Fruit fly (Drosophila melanogaster) whole organism, embryonic: ENCODE data around the gene Ythdf.
A peak's percentile ranks its signal among the peaks of the same experiment; 100 is the strongest.

Experiments
- CG10959 ChIP-seq: fragments of 200-800 bp; sonication (Bioruptor generic); IDR thresholded peaks from 2 replicates; pipeline ENCODE4 v1.3.6; 2022; ENCODE audit warnings: missing biosample characterization, missing genetic modification characterization
- CG11695 ChIP-seq: fragments of 200-800 bp; sonication (Bioruptor generic); IDR thresholded peaks from 3 replicates; pipeline ENCODE4 v1.3.6; 2022; ENCODE audit warnings: missing biosample characterization, missing genetic modification characterization
- CG12219 ChIP-seq: fragments of 200-800 bp; sonication (Bioruptor generic); optimal IDR thresholded peaks from 3 replicates; lab custom pipeline; 2018; ENCODE audit warnings: missing biosample characterization, mild to moderate bottlenecking, missing genetic modification characterization
- CG12236 ChIP-seq: fragments of 200-800 bp; sonication (Bioruptor generic); optimal IDR thresholded peaks from 2 replicates; lab custom pipeline; 2016; ENCODE audit warnings: missing biosample characterization, missing genetic modification characterization
- CG13287 ChIP-seq: fragments of 200-800 bp; sonication (Bioruptor generic); IDR thresholded peaks from 2 replicates; pipeline ENCODE4 v1.3.6; 2022; ENCODE audit warnings: missing biosample characterization, missing genetic modification characterization; ENCODE audit not compliant: partially characterized antibody
- CG18764 ChIP-seq: fragments of 200-800 bp; sonication (Bioruptor generic); optimal IDR thresholded peaks from 3 replicates; lab custom pipeline; 2016; ENCODE audit warnings: missing biosample characterization, missing genetic modification characterization
- CG32772 ChIP-seq: fragments of 200-800 bp; sonication (Bioruptor generic); IDR thresholded peaks from 2 replicates; pipeline ENCODE4 v1.3.6; 2022; ENCODE audit warnings: missing biosample characterization, missing genetic modification characterization
- CG33213 ChIP-seq: fragments of 200-800 bp; sonication (Bioruptor generic); optimal IDR thresholded peaks from 3 replicates; lab custom pipeline; 2016; ENCODE audit warnings: missing biosample characterization, missing genetic modification characterization
- CG4360 ChIP-seq: fragments of 200-800 bp; sonication (Bioruptor generic); IDR thresholded peaks from 2 replicates; pipeline ENCODE4 v1.3.6; 2022; ENCODE audit warnings: missing biosample characterization, missing genetic modification characterization
- CG4617 ChIP-seq: fragments of 200-800 bp; sonication (Bioruptor generic); optimal IDR thresholded peaks from 3 replicates; lab custom pipeline; 2016; ENCODE audit warnings: missing biosample characterization, missing genetic modification characterization, borderline replicate concordance
- CG4820 ChIP-seq: fragments of 200-800 bp; sonication (Bioruptor generic); optimal IDR thresholded peaks from 3 replicates; lab custom pipeline; 2016; ENCODE audit warnings: missing biosample characterization, missing genetic modification characterization
- CG8478 ChIP-seq: fragments of >200 bp; optimal IDR thresholded peaks from 2 replicates; lab custom pipeline; 2018
- CG8765 ChIP-seq: fragments of 200-800 bp; sonication (Bioruptor generic); IDR thresholded peaks from 2 replicates; pipeline ENCODE4 v1.3.6; 2022; ENCODE audit warnings: missing biosample characterization, missing genetic modification characterization
- CG9727 ChIP-seq: fragments of 200-800 bp; sonication (Bioruptor generic); optimal IDR thresholded peaks from 3 replicates; lab custom pipeline; 2017; ENCODE audit warnings: missing biosample characterization, mild to moderate bottlenecking, missing genetic modification characterization
- CG9817 ChIP-seq: fragments of 200-800 bp; sonication (Bioruptor generic); optimal IDR thresholded peaks from 2 replicates; lab custom pipeline; 2018; ENCODE audit warnings: missing biosample characterization, mild to moderate bottlenecking, missing genetic modification characterization, moderate library complexity
- CTCF ChIP-seq: fragments of 200-800 bp; sonication (Bioruptor generic); optimal IDR thresholded peaks from 2 replicates; lab custom pipeline; 2017; ENCODE audit warnings: missing biosample characterization, mild to moderate bottlenecking, missing genetic modification characterization, moderate library complexity
- Camta ChIP-seq: fragments of 200-800 bp; sonication (Bioruptor generic); optimal IDR thresholded peaks from 2 replicates; lab custom pipeline; 2016; ENCODE audit warnings: missing biosample characterization, missing genetic modification characterization
- Deaf1 ChIP-seq: fragments of 200-800 bp; optimal IDR thresholded peaks from 3 replicates; lab custom pipeline; 2019; ENCODE audit warnings: missing biosample characterization, mild to moderate bottlenecking, missing genetic modification characterization, moderate library complexity
- Dll ChIP-seq: fragments of 200-800 bp; sonication (Bioruptor generic); IDR thresholded peaks from 4 replicates; pipeline ENCODE4 v1.3.6; 2022; ENCODE audit warnings: missing biosample characterization, missing genetic modification characterization; ENCODE audit not compliant: partially characterized antibody
- E2f2 ChIP-seq: fragments of 200-800 bp; sonication (Bioruptor generic); IDR thresholded peaks from 2 replicates; pipeline ENCODE4 v1.3.6; 2022; ENCODE audit warnings: missing biosample characterization, missing genetic modification characterization
- Eip74EF ChIP-seq, 2 experiments: fragments of 200-800 bp in 1 of 2; fragments of >200 bp in 1 of 2; sonication (Bioruptor generic) in 1 of 2; optimal IDR thresholded peaks; 2 replicates each; lab custom pipeline; 2017 to 2019; ENCODE audit warnings: missing biosample characterization in 2 of 2, missing genetic modification characterization in 2 of 2, mild to moderate bottlenecking in 1 of 2, moderate library complexity in 1 of 2
- Gug ChIP-seq: fragments of 200-800 bp; sonication (Bioruptor generic); IDR thresholded peaks from 4 replicates; pipeline ENCODE4 v1.3.6; 2022; ENCODE audit warnings: missing biosample characterization, missing genetic modification characterization
- H15 ChIP-seq: fragments of 200-800 bp; sonication (Bioruptor generic); IDR thresholded peaks from 3 replicates; pipeline ENCODE4 v1.3.6; 2022; ENCODE audit warnings: missing biosample characterization, missing genetic modification characterization
- HmgZ ChIP-seq: fragments of 200-800 bp; sonication (Bioruptor generic); optimal IDR thresholded peaks from 2 replicates; lab custom pipeline; 2018; ENCODE audit warnings: missing biosample characterization, mild to moderate bottlenecking, missing genetic modification characterization
- Hr3 ChIP-seq: fragments of 200-800 bp; sonication (Bioruptor generic); optimal IDR thresholded peaks from 3 replicates; lab custom pipeline; 2016; ENCODE audit warnings: missing biosample characterization, missing genetic modification characterization
- Hr51 ChIP-seq, 2 experiments: fragments of 200-800 bp; sonication (Bioruptor generic); optimal IDR thresholded peaks; 2 replicates in 1 of 2; 3 replicates in 1 of 2; lab custom pipeline; 2016 to 2018; ENCODE audit warnings: missing biosample characterization in 2 of 2, missing genetic modification characterization in 2 of 2, mild to moderate bottlenecking in 1 of 2, moderate library complexity in 1 of 2
- Med ChIP-seq: fragments of 200-800 bp; sonication (Bioruptor generic); peaks from one replicate; lab custom pipeline; 2016; ENCODE audit warnings: missing biosample characterization, missing genetic modification characterization, mild to moderate bottlenecking, inconsistent platforms, moderate library complexity
- Mes4 ChIP-seq: fragments of 200-800 bp; sonication (Bioruptor generic); optimal IDR thresholded peaks from 2 replicates; lab custom pipeline; 2016; ENCODE audit warnings: missing biosample characterization, missing genetic modification characterization
- bbx ChIP-seq: fragments of 200-800 bp; sonication (Bioruptor generic); IDR thresholded peaks from 2 replicates; pipeline ENCODE4 v1.3.6; 2022; ENCODE audit warnings: missing biosample characterization, missing genetic modification characterization; ENCODE audit not compliant: partially characterized antibody
- chif ChIP-seq, 2 experiments: fragments of 200-800 bp; sonication (Bioruptor generic); optimal IDR thresholded peaks; 3 replicates each; lab custom pipeline; 2016; ENCODE audit warnings: missing biosample characterization in 2 of 2, missing genetic modification characterization in 2 of 2
- corto ChIP-seq: fragments of 200-800 bp; sonication (Bioruptor generic); optimal IDR thresholded peaks from 2 replicates; lab custom pipeline; 2016; ENCODE audit warnings: missing biosample characterization, mild to moderate bottlenecking, missing genetic modification characterization, moderate library complexity
- ems ChIP-seq: fragments of 200-800 bp; sonication (Bioruptor generic); optimal IDR thresholded peaks from 3 replicates; lab custom pipeline; 2016; ENCODE audit warnings: missing biosample characterization, missing genetic modification characterization
- eve ChIP-seq, 2 experiments: fragments of >200 bp; optimal IDR thresholded peaks; 2 replicates each; lab custom pipeline; 2017; ENCODE audit warnings: missing biosample characterization in 2 of 2, missing genetic modification characterization in 2 of 2
- ewg ChIP-seq: fragments of 200-800 bp; sonication (Bioruptor generic); optimal IDR thresholded peaks from 3 replicates; lab custom pipeline; 2017; ENCODE audit warnings: mild to moderate bottlenecking, missing biosample characterization, missing genetic modification reagents, missing genetic modification characterization
- fd96Cb ChIP-seq: fragments of 200-800 bp; sonication (Bioruptor generic); optimal IDR thresholded peaks from 2 replicates; lab custom pipeline; 2018; ENCODE audit warnings: missing biosample characterization, mild to moderate bottlenecking, missing genetic modification characterization, moderate library complexity
- ind ChIP-seq: fragments of 200-800 bp; sonication (Bioruptor generic); optimal IDR thresholded peaks from 3 replicates; lab custom pipeline; 2016; ENCODE audit warnings: missing biosample characterization, missing genetic modification characterization
- kay ChIP-seq: fragments of 200-800 bp; sonication (Bioruptor generic); optimal IDR thresholded peaks from 2 replicates; lab custom pipeline; 2016; ENCODE audit warnings: missing biosample characterization, missing genetic modification characterization
- lmd ChIP-seq: fragments of 200-800 bp; sonication (Bioruptor generic); IDR thresholded peaks from 2 replicates; pipeline ENCODE4 v1.3.6; 2022; ENCODE audit warnings: missing biosample characterization, missing genetic modification characterization
- nom ChIP-seq: fragments of 200-800 bp; sonication (Bioruptor generic); optimal IDR thresholded peaks from 2 replicates; lab custom pipeline; 2017; ENCODE audit warnings: missing biosample characterization, missing genetic modification characterization, mild to moderate bottlenecking, moderate library complexity, missing genetic modification reagents
- onecut ChIP-seq: fragments of 200-800 bp; sonication (Bioruptor generic); IDR thresholded peaks from 2 replicates; pipeline ENCODE4 v1.3.6; 2022; ENCODE audit warnings: missing biosample characterization, missing genetic modification characterization
- otp ChIP-seq: fragments of 200-800 bp; sonication (Bioruptor generic); IDR thresholded peaks from 3 replicates; pipeline ENCODE4, ENCODE4 v1.3.6; 2022; ENCODE audit warnings: missing biosample characterization, missing genetic modification characterization
- peb ChIP-seq: fragments of 200-800 bp; sonication (Bioruptor generic); IDR thresholded peaks from 2 replicates; pipeline ENCODE4 v1.3.6; 2022; ENCODE audit warnings: missing biosample characterization, missing genetic modification characterization
- rib ChIP-seq: fragments of 200-800 bp; sonication (Bioruptor generic); IDR thresholded peaks from 2 replicates; pipeline ENCODE4 v1.3.6; 2022; ENCODE audit warnings: missing biosample characterization, missing genetic modification characterization
- ro ChIP-seq: fragments of 200-800 bp; sonication (Bioruptor generic); IDR thresholded peaks from 2 replicates; pipeline ENCODE4 v1.3.6; 2022; ENCODE audit warnings: missing biosample characterization, missing genetic modification characterization
- salm ChIP-seq: fragments of 200-800 bp; sonication (Bioruptor generic); optimal IDR thresholded peaks from 2 replicates; lab custom pipeline; 2018; ENCODE audit warnings: missing biosample characterization, mild to moderate bottlenecking, missing genetic modification characterization
- seq ChIP-seq: fragments of 200-800 bp; sonication (Bioruptor generic); IDR thresholded peaks from 2 replicates; pipeline ENCODE4 v1.3.6; 2022; ENCODE audit warnings: missing biosample characterization, missing genetic modification characterization
- sqz ChIP-seq: fragments of 200-800 bp; sonication (Bioruptor generic); optimal IDR thresholded peaks from 3 replicates; lab custom pipeline; 2018; ENCODE audit warnings: missing biosample characterization, mild to moderate bottlenecking, missing genetic modification characterization
- stc ChIP-seq: fragments of 200-800 bp; sonication (Bioruptor generic); IDR thresholded peaks from 2 replicates; pipeline ENCODE4 v1.3.6; 2022; ENCODE audit warnings: missing biosample characterization, missing genetic modification characterization
- trem ChIP-seq: fragments of 200-800 bp; optimal IDR thresholded peaks from 3 replicates; lab custom pipeline; 2019; ENCODE audit warnings: missing biosample characterization, mild to moderate bottlenecking, missing genetic modification characterization, moderate library complexity
- unc-4 ChIP-seq: fragments of 200-800 bp; sonication (Bioruptor generic); IDR thresholded peaks from 2 replicates; pipeline ENCODE4 v1.3.6; 2022; ENCODE audit warnings: missing biosample characterization, missing genetic modification characterization; ENCODE audit not compliant: partially characterized antibody
- yki ChIP-seq: fragments of >200 bp; optimal IDR thresholded peaks from 3 replicates; lab custom pipeline; 2018

Gene Ythdf

dm6 chr3R:25024895-25025557 lies 14.0 kb downstream of the Ythdf start, which contains the start of the genes EMC6 and Hr96 (continued):
- TF ChIP-seq ind (GFP tag; lab: Kevin White, UChicago), result peak; percentile 94
- TF ChIP-seq peb (GFP tag; lab: Robert Waterston, UW), result peak; percentile 47; the same call in 1 of the 2 replicates
- peak; percentile 89 for TF ChIP-seq seq (GFP tag; lab: Robert Waterston, UW)
- peak; percentile 93 for TF ChIP-seq Gug
- peak; percentile 89 for TF ChIP-seq CG8765 (GFP tag; lab: Robert Waterston, UW)
- TF ChIP-seq CG4617 (GFP tag; lab: Kevin White, UChicago), result peak; percentile 99
- TF ChIP-seq ro (GFP tag; lab: Robert Waterston, UW), result peak; percentile 68
- TF ChIP-seq CG8478 (lab: Kevin White, UChicago), result no peak
- TF ChIP-seq corto (GFP tag; lab: Kevin White, UChicago), result peak; percentile 80
- peak; percentile 93 for TF ChIP-seq kay (GFP tag; lab: Kevin White, UChicago)
- no peak for TF ChIP-seq Eip74EF (GFP tag; optimal IDR thresholded peaks at IDR 0.05; lab: Kevin White, UChicago)
- TF ChIP-seq CG12219, result peak; percentile 86
- TF ChIP-seq CG32772, result peak; percentile 92
- TF ChIP-seq ems (GFP tag; lab: Kevin White, UChicago), result peak; percentile 96
- peak; percentile 90 for TF ChIP-seq onecut (GFP tag; lab: Robert Waterston, UW)
- TF ChIP-seq CG9727 (GFP tag; lab: Kevin White, UChicago), result peak; percentile 93
- TF ChIP-seq CG18764, result peak; percentile 90
- TF ChIP-seq Camta (GFP tag; lab: Kevin White, UChicago), result peak; percentile 93
- peak; percentile 94 for TF ChIP-seq CG9817 (tag; lab: Kevin White, UChicago)
- TF ChIP-seq rib (GFP tag; lab: Robert Waterston, UW), result peak; percentile 83
- TF ChIP-seq CG11695, result peak; percentile 87
- peak; percentile 94 for TF ChIP-seq trem (tag; lab: Kevin White, UChicago)
- peak; percentile 89 to 94 for TF ChIP-seq chif (GFP tag; optimal IDR thresholded peaks at IDR 0.05; lab: Kevin White, UChicago)
- TF ChIP-seq Deaf1 (tag; lab: Kevin White, UChicago), result peak; percentile 79
- peak; percentile 75 for TF ChIP-seq E2f2 (GFP tag; lab: Robert Waterston, UW)
- peak; percentile 90 for TF ChIP-seq CG33213
- TF ChIP-seq nom (GFP tag; lab: Kevin White, UChicago), result peak; percentile 80
- TF ChIP-seq eve (GFP tag; optimal IDR thresholded peaks at IDR 0.05; lab: Kevin White, UChicago), result no peak
- TF ChIP-seq ewg (GFP tag; lab: Kevin White, UChicago), result peak; percentile 89
- TF ChIP-seq yki, result no peak
- peak; percentile 99 for TF ChIP-seq Med (GFP tag; lab: Kevin White, UChicago)
- no peak for TF ChIP-seq sqz (GFP tag; lab: Kevin White, UChicago)
- peak; percentile 54 for TF ChIP-seq CTCF (GFP tag; lab: Kevin White, UChicago)
- TF ChIP-seq bbx (GFP tag; lab: Robert Waterston, UW), result peak; percentile 59
- peak; percentile 92 for TF ChIP-seq otp (GFP tag; lab: Robert Waterston, UW)
- peak; percentile 65 for TF ChIP-seq unc-4
- TF ChIP-seq salm (tag; lab: Kevin White, UChicago), result peak; percentile 84
- peak; percentile 92 for TF ChIP-seq stc (GFP tag; lab: Robert Waterston, UW)
- peak; percentile 91 for TF ChIP-seq fd96Cb (tag; lab: Kevin White, UChicago)
- TF ChIP-seq HmgZ (tag; lab: Kevin White, UChicago), result peak; percentile 98
- peak; percentile 93 for TF ChIP-seq Hr3
- peak; percentile 78 for TF ChIP-seq Dll
- TF ChIP-seq CG10959 (GFP tag; lab: Robert Waterston, UW), result peak; percentile 87
- TF ChIP-seq CG4820 (GFP tag; lab: Kevin White, UChicago), result peak; percentile 91
- TF ChIP-seq H15 (GFP tag; lab: Robert Waterston, UW), result peak; percentile 93
- TF ChIP-seq lmd (GFP tag; lab: Robert Waterston, UW), result peak; percentile 92
- TF ChIP-seq Mes4 (GFP tag; lab: Kevin White, UChicago), result peak; percentile 91
- TF ChIP-seq CG4360 (GFP tag; lab: Robert Waterston, UW), result peak; percentile 75
- peak; percentile 77 for TF ChIP-seq CG13287 (GFP tag; lab: Robert Waterston, UW)
- TF ChIP-seq Hr51 (GFP tag; optimal IDR thresholded peaks at IDR 0.05; lab: Kevin White, UChicago), result peak; percentile 91 to 94
- peak; percentile 70 for TF ChIP-seq CG12236 (GFP tag; lab: Kevin White, UChicago)
